Worm (Caenorhabditis elegans) whole organism, L4/young adult: ENCODE results near the gene Y43F8C.5.

Experiments used
- W03F9.2 ChIP-seq: fragments of 150-350 bp; optimal IDR thresholded peaks from 2 replicates; lab custom pipeline; 2014; ENCODE audit warnings: missing biosample characterization, missing genetic modification characterization
- dao-5 ChIP-seq: sonication (generic microtip); optimal IDR thresholded peaks from 2 replicates; lab custom pipeline; 2016; ENCODE audit warnings: missing genotype, missing genetic modification characterization, moderate library complexity, missing compliant biosample characterization
- him-1 ChIP-seq: sonication (generic microtip); optimal IDR thresholded peaks from 2 replicates; lab custom pipeline; 2016; ENCODE audit warnings: missing genotype, missing genetic modification reagents, missing genetic modification characterization, missing compliant biosample characterization

Gene Y43F8C.5

DNA sequence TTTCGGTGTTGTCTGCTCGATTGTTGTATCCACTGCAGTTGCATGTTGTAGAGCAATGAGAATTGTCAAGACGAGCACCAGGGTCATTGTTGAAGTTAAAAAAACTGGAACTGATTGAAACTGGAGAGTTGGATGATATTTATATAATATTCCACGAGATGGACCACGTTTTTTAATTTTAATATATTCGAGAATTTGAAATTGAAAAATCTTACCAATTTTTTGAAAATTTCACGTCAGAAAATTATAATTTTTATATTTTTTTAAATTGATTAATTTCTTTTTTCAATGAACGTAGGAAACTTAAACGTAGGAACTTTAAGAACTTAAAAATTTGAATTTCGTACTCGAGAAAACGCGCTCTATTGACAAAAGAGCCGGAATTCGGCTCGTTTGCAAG is at the start of gene Y43F8C.5:
Gene Y43F8C.5, minus strand, starts transcription at position 101 of the 400 bp plus-strand sequence.
- no peak for TF ChIP-seq W03F9.2
- TF ChIP-seq him-1, result no peak
- no peak for TF ChIP-seq dao-5 (tag; lab: Kevin White, UChicago)

DNA sequence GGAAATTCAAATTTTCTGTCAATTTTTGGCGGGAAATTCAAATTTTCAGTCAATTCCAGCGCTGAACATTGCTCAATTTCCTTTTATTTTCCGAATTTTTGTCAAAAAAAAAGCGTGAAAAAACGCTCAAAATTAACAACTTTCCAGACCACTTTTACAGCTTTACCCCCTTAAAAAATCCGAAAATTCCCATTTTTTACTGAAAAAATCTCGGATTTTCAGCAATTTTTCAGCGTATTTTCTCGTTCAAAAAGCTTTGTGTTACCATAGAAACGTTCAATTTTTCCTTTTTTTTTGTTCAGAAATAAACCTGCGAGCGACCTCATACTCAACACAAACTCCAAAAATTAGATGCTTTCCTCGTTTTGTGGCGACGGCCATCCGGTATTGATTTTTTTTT is 42.1 kb upstream of the Y43F8C.5 start, which contains the start of gene mrp-7:
Gene mrp-7, plus strand, starts transcription at position 301 of the 400 bp plus-strand sequence.
- TF ChIP-seq him-1 (no peak), dao-5 (tag; lab: Kevin White, UChicago) (no peak), W03F9.2 (no peak)

DNA sequence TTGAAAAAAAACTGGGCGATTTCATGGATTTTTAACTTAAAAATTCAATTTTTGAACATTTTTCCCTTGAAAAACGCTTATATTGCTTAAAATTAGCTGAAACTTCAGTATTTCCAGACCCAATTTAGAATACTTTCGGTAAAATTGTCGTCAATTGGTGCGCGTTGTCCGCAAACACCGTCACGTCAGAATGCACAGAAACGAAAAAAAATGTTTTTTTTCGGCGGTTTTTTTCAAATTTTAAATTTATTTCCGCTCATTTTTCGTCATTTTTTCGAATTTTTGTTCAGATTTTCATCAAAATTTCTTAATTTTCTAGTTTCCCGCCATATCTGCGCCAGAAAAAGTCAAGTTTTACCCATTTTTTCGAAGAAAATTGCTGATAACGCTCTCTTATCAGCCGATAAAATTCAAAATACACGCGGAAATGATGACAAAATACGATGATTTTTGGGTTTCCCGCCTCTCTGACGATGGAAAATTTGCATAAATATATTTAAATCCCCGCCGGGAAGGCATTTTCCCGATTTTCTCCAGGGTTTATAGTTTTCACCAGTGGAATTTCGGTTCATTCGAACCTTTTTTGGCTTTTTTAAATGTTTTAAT is 41.0 kb upstream of the Y43F8C.5 start:
- TF ChIP-seq dao-5 (tag; lab: Kevin White, UChicago) (no peak), W03F9.2 (no peak), him-1 (no peak)

DNA sequence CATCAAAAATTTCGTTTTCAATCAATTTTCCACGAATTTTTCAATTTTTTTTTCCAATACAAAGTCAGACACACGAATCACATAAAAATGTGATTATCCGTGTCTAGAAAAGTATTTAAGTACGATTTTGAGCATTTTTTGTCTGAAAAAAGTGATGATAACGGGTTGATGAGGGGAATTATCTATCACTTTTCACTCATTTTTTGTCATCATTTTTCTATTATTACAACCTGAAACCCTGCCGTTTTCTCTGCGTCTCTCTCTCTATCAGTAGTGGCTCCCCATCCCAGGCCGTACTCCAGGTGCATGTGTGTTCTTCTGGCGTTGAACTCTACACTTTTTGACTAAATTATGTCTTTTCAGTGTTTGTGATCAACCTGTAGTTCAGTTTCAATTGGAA is 39.9 kb upstream of the Y43F8C.5 start:
- TF ChIP-seq W03F9.2 (no peak), him-1 (no peak), dao-5 (tag; lab: Kevin White, UChicago) (no peak)

DNA sequence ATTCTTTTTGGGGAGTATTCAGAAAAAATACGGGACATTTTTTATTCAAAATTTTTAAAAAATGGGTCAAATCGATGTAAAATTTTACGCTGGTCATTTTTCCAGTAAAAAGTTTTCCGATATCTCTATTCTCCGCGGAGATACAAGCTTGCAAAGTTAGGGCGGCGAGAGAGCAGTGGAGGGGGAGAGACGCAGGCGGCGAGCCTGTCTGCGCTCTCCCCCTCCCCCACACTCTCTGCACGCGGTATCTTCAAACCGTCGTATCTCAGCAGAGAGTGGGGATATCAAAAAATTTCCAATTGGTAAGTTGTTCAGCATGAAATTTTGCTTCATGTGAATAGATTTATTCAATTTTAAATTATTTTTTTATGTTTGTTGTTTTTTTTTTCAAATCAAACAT is 39.4 kb upstream of the Y43F8C.5 start:
- TF ChIP-seq him-1, result no peak

DNA sequence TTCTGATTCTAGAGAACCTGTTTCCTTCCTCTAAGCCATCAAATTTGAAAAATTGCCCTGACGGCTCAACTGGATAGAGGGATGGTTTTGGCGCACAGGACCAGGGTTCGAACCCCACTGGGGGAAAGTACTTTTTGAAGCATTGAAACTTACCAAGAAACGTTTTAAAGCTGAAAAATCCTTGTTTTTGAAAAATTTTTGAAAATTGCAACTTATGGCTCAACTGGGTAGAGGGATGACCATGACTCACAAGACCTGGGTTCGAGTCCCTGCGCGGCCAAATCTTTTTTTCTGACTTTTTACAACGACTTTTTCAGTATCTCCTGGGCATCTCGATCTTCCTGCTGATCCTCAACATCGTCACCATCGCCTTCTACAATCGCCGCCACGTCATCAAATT is 38.4 kb upstream of the Y43F8C.5 start:
- TF ChIP-seq dao-5 (tag; lab: Kevin White, UChicago) (no peak), him-1 (no peak)

DNA sequence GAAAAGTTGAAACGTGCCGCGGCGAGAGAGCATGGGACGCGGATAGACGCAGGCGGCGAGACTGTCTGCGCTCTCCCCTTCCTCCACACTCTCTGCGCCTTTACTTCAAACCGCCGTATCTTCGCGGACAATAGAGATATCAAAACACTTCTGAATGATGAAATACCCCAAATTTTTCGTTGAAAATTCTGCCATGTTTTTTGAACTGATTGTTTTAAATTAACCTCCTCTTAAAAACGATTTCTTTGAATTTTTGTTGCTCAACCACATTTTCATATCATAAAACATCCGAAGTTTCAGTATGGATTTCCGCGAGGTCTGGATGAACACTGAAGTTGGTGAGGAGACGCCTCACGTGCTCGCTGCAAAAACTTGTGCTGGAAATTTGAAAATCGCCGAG is 37.5 kb upstream of the Y43F8C.5 start, which contains the start of gene Y43F8C.11:
Gene Y43F8C.11, plus strand, starts transcription at position 301 of the 400 bp plus-strand sequence.
- TF ChIP-seq W03F9.2, result no peak
- TF ChIP-seq him-1, result no peak

DNA sequence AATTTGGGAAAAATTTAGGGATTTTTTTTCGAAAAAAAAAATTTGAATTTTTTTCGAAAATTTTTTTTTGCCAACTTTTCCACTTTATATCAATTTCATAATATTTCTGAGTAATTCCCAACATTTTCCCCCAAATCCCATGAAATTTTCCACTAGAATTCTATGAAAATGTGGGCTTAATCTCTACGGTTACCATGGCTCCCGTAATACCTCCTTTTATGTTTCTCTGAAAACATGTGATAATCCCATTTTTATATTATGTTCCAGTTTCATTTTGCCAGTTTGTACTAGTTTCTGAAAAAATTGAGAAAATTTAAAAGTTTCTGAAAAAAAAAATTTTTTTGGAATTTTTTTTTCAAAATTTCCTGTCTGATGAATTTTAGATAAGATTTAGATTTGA is 35.8 kb upstream of the Y43F8C.5 start:
- TF ChIP-seq him-1 (no peak), W03F9.2 (no peak), dao-5 (tag; lab: Kevin White, UChicago) (no peak)

DNA sequence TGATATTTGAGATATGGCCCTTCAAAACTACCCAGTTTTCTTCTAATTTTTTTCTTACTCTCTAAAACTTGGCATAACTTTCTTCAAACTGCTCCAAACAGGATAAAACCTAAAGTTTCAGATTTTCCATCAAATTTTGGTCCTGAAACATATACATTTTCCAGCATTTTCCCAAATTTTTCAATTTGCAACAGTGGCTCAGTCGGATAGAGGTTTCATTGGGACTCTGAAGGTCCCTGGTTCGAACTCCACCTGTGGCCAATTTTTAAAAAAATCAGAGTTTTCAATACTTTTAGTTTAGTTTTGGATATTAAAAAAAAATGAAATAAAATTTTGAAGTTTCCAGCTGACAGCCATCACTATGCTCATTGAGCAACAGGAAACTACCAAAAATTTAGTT is 35.3 kb upstream of the Y43F8C.5 start:
- TF ChIP-seq W03F9.2 (no peak), dao-5 (tag; lab: Kevin White, UChicago) (no peak)

DNA sequence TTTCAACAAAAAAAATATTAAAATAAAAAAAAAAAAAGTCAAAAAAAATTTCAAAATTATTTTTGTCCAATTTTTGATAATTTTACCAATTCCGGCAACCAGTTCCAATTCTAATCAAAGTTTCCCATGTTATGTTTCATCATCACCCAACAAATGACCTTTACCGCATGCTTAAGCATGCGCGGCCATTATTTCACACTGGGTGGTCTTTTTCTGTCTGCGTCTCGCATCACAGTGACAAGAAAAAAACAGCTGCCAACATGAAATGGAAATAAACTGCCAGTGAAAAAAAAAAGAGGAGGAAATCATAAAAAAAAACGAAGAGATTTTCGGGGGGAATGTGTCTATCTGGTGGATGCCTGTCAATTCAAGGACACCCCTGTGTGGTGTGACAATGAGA is 33.9 kb upstream of the Y43F8C.5 start:
- TF ChIP-seq W03F9.2, result no peak
- TF ChIP-seq dao-5 (tag; lab: Kevin White, UChicago), result no peak

DNA sequence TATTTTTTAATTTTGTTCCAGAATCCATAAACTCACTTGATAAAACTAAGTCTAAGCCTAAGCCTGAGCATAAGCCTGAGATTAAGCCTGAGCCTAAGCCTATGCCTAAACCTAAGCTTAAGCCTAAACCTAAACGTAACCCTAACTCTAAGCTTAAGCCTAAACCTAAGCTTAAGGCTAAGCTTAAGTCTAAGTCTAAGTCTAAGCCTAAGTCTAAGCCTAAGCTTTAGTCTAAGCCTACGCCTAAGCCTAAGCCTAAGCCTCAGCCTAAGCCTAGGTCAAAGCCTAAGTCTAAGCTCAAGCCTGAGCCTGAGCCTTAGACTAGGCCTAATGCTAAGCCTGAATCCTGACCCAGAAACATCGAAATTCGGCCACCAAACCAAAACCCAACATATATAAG is 32.1 kb upstream of the Y43F8C.5 start:
- TF ChIP-seq W03F9.2 (no peak), dao-5 (tag; lab: Kevin White, UChicago) (no peak), him-1 (no peak)

DNA sequence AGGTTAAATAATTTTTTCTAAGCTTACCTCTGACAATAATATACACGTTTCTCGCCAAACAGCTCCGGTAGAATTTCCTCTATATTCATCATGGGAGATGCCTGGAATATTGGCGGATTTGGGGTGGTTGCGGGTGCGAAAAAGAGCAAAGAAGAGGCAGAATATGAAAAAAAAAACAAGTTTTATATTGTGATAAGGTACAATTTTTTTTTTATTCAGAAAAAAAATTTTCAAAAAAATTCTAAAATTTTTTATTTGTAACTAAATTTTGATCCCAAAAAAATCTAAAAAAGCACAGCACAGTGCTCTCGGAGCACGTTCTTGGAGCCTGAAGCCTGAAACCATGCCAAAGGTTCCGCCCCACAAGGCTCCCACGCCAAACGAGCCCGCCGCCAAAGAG is 22.7 kb upstream of the Y43F8C.5 start, which contains the start of gene dmd-3:
Gene dmd-3, minus strand, starts transcription at position 101 of the 400 bp plus-strand sequence.
- TF ChIP-seq dao-5 (tag; lab: Kevin White, UChicago) (no peak), him-1 (no peak), W03F9.2 (no peak)

DNA sequence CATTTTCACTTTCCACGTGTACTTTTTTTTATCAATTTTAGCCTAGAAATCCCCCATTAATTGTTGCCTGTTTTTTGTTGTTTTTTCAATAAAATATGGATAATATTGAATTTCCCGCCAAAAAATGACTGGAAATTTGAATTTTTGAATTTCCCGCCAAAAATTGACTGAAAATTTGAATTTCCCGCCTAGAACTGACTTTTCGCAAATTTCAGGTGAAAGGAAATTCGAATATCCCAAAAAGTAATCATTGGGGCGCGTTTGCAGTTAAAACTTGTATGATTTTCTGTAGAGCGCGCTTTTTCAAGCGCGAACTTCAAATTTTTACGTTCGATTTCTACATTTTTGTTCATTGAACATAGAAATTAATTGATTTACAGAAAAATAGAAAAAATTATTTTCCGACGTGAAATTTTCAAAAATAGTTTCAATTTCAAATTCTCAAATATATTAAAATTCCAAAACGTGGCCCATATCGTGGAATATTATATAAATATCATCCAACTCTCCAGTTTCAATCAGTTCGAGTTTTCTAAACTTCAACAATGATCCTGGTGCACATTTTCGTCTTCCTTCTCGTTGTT is 13.2 kb upstream of the Y43F8C.5 start, which contains the start of gene Y43F8C.9:
Gene Y43F8C.9, plus strand, starts transcription at position 534 of the 584 bp plus-strand sequence.
- TF ChIP-seq W03F9.2 (no peak), dao-5 (tag; lab: Kevin White, UChicago) (no peak), him-1 (no peak)

DNA sequence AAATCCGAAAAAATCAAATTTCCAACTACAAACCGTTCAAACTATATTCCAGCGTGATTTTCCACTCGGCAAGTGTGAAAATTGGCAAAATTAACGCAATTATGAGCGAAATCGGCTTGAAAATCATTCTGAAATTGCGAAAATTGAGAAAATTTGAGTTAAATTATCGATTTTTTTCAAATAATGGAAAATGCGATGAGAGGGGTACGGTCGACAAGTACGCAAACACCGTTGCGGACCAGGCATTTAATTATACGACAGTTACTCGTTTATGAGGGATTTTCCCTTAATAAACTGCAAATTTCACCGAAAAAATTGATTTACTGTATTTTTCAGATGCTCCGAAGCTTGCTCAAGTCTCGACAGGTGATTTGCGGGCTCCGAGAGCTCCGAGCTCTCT is 11.5 kb upstream of the Y43F8C.5 start, which contains the start of the genes Y43F8C.7 and mrps-28:
Gene Y43F8C.7, minus strand, starts transcription at position 128 of the 400 bp plus-strand sequence.
Gene mrps-28, plus strand, starts transcription at position 337 of the 400 bp plus-strand sequence.
- no peak for TF ChIP-seq dao-5 (tag; lab: Kevin White, UChicago)
- peak; percentile 26 for TF ChIP-seq W03F9.2
- TF ChIP-seq him-1, result no peak

DNA sequence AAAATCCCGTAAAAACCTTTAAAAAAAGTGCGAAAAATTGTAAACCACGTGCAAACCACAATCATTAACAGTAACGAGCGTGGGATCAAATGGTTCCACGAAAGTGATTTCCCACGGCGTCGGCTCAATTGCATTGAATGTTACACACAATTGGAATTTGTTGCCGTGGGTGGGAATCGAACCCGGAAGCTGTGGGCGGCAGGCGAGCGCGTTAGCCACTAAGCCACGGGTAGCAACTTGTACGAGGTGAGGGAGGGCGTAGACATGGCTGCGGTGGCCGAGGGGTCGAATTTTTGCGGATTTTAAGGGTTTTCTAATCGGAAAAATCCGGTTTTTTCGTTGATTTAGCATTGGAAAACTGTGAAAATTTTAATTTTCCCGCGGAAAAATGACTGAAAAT is 10.6 kb upstream of the Y43F8C.5 start:
- TF ChIP-seq him-1, result peak; percentile 79
- TF ChIP-seq dao-5 (tag; lab: Kevin White, UChicago), result peak; percentile 82
- peak; percentile 49 for TF ChIP-seq W03F9.2

DNA sequence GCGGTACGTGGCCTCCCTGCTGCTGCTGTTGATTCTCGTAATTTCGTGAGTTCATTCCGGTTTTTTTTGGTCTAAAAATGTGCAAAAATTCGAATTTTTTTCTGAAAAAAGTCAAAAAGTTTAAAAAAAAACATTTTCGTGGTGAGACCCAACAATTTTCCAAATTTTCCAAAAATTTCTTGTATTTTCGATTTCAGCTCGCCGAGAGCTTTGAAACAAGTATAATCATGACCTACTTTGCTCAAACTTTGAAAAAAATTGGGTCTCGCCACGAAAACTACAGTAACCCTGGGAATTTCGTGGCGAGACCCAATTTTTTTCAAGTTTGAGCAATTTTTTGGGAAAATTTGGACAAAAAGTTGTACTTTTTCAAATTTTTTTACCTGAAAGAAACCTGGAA is 8.4 kb upstream of the Y43F8C.5 start, which contains the start of gene Y43F8C.6:
Gene Y43F8C.6, minus strand, starts transcription at position 101 of the 400 bp plus-strand sequence.
- TF ChIP-seq him-1 (no peak), W03F9.2 (no peak), dao-5 (tag; lab: Kevin White, UChicago) (no peak)
